Worm (Caenorhabditis elegans): ENCODE measurements around the gene sgca-1.

DNA sequence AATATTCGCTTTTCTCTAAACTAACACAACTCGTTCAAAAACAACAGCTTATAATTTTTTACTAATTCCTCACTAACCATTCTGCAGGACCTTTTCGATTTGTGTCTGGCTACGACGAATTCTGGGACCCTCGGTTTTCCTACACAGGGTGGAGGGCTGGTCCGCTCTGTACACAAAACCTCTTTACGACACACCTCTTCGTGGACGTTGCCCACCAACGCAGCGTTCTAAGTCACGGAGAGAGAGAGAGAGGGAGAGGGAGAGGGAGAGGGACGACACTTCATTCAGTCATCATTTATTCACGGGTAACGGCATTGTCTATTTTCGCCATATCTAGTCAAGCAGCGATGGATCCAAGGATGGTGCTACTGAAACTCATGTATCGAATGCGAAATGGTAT, 17.1 kb upstream of the sgca-1 start, which contains the start of gene atg-2:
- TF ChIP-seq dpl-1 (GFP tag; optimal IDR thresholded peaks at IDR 0.05) (no peak), fkh-10 (GFP tag; optimal IDR thresholded peaks at IDR 0.05) (no peak), nhr-28 (tag; optimal IDR thresholded peaks at IDR 0.05) (no peak)

All from whole organism, L1 larva.